Fruit fly (Drosophila melanogaster): ENCODE measurements around the gene Wnt10.

Gene Wnt10

DNA sequence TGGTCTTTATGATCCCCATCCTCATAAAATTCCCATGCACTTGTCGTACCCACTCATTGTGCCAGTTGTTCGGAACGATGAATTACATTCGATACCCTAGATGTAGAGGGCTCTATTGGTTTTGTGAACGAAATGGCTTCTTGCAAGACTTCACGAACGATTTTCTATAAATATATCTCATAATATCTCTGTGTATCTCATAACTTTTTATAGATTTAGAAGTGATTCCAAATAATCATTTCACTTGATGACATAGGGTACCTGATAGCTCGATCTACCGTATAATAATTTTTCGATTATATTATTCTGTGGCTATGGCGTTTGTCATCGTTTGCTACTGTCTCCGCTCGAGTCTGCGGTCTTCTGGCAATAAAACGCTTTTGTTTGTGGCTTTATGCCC, 33.8 kb downstream of the Wnt10 start (continued):
- TF ChIP-seq Ravus (GFP tag; IDR thresholded peaks at IDR 0.05) (no peak; the same call in 1 of the 2 replicates), CG16779 (GFP tag; IDR thresholded peaks at IDR 0.05) (no peak), CG10147 (GFP tag; optimal IDR thresholded peaks at IDR 0.05) (peak; percentile 51), kay (GFP tag; optimal IDR thresholded peaks at IDR 0.05) (peak; percentile 51), CG30403 (GFP tag; optimal IDR thresholded peaks at IDR 0.05) (peak; percentile 69), Asciz (GFP tag; optimal IDR thresholded peaks at IDR 0.05) (peak; percentile 56), Trl (optimal IDR thresholded peaks at IDR 0.05) (no peak), Trl (GFP tag; optimal IDR thresholded peaks at IDR 0.05) (peak; percentile 74), Abd-B (GFP tag; optimal IDR thresholded peaks at IDR 0.05) (peak; percentile 73), Oli (tag; optimal IDR thresholded peaks at IDR 0.05) (peak; percentile 71), h (optimal IDR thresholded peaks at IDR 0.05) (no peak), CG15073 (GFP tag; optimal IDR thresholded peaks at IDR 0.05) (no peak), ab (GFP tag; optimal IDR thresholded peaks at IDR 0.05) (no peak), CG4730 (GFP tag; IDR thresholded peaks at IDR 0.05) (peak; percentile 76), MTF-1 (GFP tag; optimal IDR thresholded peaks at IDR 0.05; ENCODE audit: borderline replicate concordance) (peak; percentile 37), Optix (GFP tag; IDR thresholded peaks at IDR 0.05) (0 out of 3 replicates have a peak, but pooled peaks have one; percentile 9), NC2β (GFP tag; optimal IDR thresholded peaks at IDR 0.05) (peak; percentile 21), wdn (GFP tag; IDR thresholded peaks at IDR 0.05) (0 out of 2 replicates have a peak, but pooled peaks have one; percentile 37), prd (optimal IDR thresholded peaks at IDR 0.05) (no peak), prd (GFP tag; IDR thresholded peaks at IDR 0.05) (peak; percentile 85), kni (GFP tag; optimal IDR thresholded peaks at IDR 0.05) (no peak), fd102C (GFP tag; optimal IDR thresholded peaks at IDR 0.05) (no peak), CG17829 (tag; optimal IDR thresholded peaks at IDR 0.05) (peak; percentile 46), CG5245 (GFP tag; optimal IDR thresholded peaks at IDR 0.05) (no peak), CG6765 (GFP tag; optimal IDR thresholded peaks at IDR 0.05) (peak; percentile 17), CG4820 (GFP tag; optimal IDR thresholded peaks at IDR 0.05) (peak; percentile 18), Jarid2 (GFP tag; optimal IDR thresholded peaks at IDR 0.05) (no peak), lola (GFP tag; optimal IDR thresholded peaks at IDR 0.05) (peak in 1 of 3 experiments; percentile 33), CG2120 (GFP tag; optimal IDR thresholded peaks at IDR 0.05) (peak; percentile 79), bab2 (GFP tag; optimal IDR thresholded peaks at IDR 0.05) (peak; percentile 3), Six4 (GFP tag; optimal IDR thresholded peaks at IDR 0.05) (peak; percentile 38), CG17612 (GFP tag; IDR thresholded peaks at IDR 0.05) (peak; percentile 56), run (tag; optimal IDR thresholded peaks at IDR 0.05) (peak; percentile 60), luna (GFP tag; optimal IDR thresholded peaks at IDR 0.05) (no peak), tgo (GFP tag; IDR thresholded peaks at IDR 0.05) (peak; percentile 82), CG15479 (GFP tag; optimal IDR thresholded peaks at IDR 0.05) (no peak), Ets97D (GFP tag; optimal IDR thresholded peaks at IDR 0.05) (no peak), CG7556 (GFP tag; optimal IDR thresholded peaks at IDR 0.05) (peak; percentile 67), Hr3 (GFP tag; optimal IDR thresholded peaks at IDR 0.05) (peak; percentile 59), CG1602 (GFP tag; optimal IDR thresholded peaks at IDR 0.05) (peak; percentile 42), chn (GFP tag; optimal IDR thresholded peaks at IDR 0.05) (peak; percentile 32), Rfx (GFP tag; IDR thresholded peaks at IDR 0.05) (peak; percentile 82), kah (GFP tag; optimal IDR thresholded peaks at IDR 0.05) (no peak), CG9797 (GFP tag; optimal IDR thresholded peaks at IDR 0.05) (no peak), CG10959 (GFP tag; IDR thresholded peaks at IDR 0.05) (0 out of 2 replicates have a peak, but pooled peaks have one; percentile 22), CrebB (tag; optimal IDR thresholded peaks at IDR 0.05) (no peak), unpg (GFP tag; optimal IDR thresholded peaks at IDR 0.05) (peak; percentile 55), D19A (tag; optimal IDR thresholded peaks at IDR 0.05) (peak; percentile 58), CG14441 (GFP tag; IDR thresholded peaks at IDR 0.05) (peak; percentile 84), pros (GFP tag; optimal IDR thresholded peaks at IDR 0.05) (no peak), CG17385 (GFP tag; optimal IDR thresholded peaks at IDR 0.05) (peak; percentile 59), CG31365 (tag; optimal IDR thresholded peaks at IDR 0.05) (peak; percentile 18)
